Fruit fly (Drosophila melanogaster) whole organism: Measurements from ENCODE around the gene CG15629.

Source experiments
- CG8478 ChIP-seq: fragments of >200 bp; optimal IDR thresholded peaks from 2 replicates; lab custom pipeline; 2018; ENCODE audit warnings: inconsistent platforms
- Dll ChIP-seq: fragments of >200 bp; optimal IDR thresholded peaks from 2 replicates; lab custom pipeline; 2017
- EcR ChIP-seq, 2 experiments: fragments of >200 bp; optimal IDR thresholded peaks; 2 replicates each; lab custom pipeline; 2017; ENCODE audit warnings: missing biosample characterization in 2 of 2, missing genetic modification characterization in 2 of 2, missing genetic modification reagents in 2 of 2
- pan ChIP-seq: fragments of >200 bp; optimal IDR thresholded peaks from 2 replicates; lab custom pipeline; 2017
- psq ChIP-seq: fragments of >200 bp; optimal IDR thresholded peaks from 2 replicates; lab custom pipeline; 2017
- usp ChIP-seq: fragments of >200 bp; optimal IDR thresholded peaks from 2 replicates; lab custom pipeline; 2017; ENCODE audit warnings: missing biosample characterization, missing genetic modification characterization, mixed read lengths

- TF ChIP-seq CG8478, result no peak
- TF ChIP-seq EcR (GFP tag; optimal IDR thresholded peaks at IDR 0.05; lab: Kevin White, UChicago), result no peak
- TF ChIP-seq Dll (lab: Kevin White, UChicago), result no peak
- TF ChIP-seq usp (GFP tag; lab: Kevin White, UChicago), result no peak
- TF ChIP-seq psq (lab: Kevin White, UChicago), result no peak
- no peak for TF ChIP-seq pan (lab: Kevin White, UChicago)
Observed at dm6 chr2L:4825695-4826094, 12.9 kb downstream of the CG15629 start.
